Fruit fly (Drosophila melanogaster) whole organism, embryonic: ENCODE results near the gene Nab2.

Experiments used
- Ada2b ChIP-seq: fragments of 200-800 bp; sonication (Bioruptor generic); IDR thresholded peaks from 2 replicates; pipeline ENCODE4 v1.3.6; 2022; ENCODE audit warnings: missing biosample characterization, missing genetic modification characterization
- Asciz ChIP-seq: fragments of 200-800 bp; sonication (Bioruptor generic); optimal IDR thresholded peaks from 2 replicates; lab custom pipeline; 2017; ENCODE audit warnings: missing biosample characterization, mild to moderate bottlenecking, missing genetic modification characterization, missing genetic modification reagents
- CG10431 ChIP-seq: fragments of 200-800 bp; sonication (Bioruptor generic); optimal IDR thresholded peaks from 3 replicates; lab custom pipeline; 2018; ENCODE audit warnings: missing biosample characterization, mild to moderate bottlenecking, missing genetic modification characterization
- CG14014 ChIP-seq: fragments of 200-800 bp; sonication (Bioruptor generic); IDR thresholded peaks from 2 replicates; pipeline ENCODE4 v1.3.6; 2022; ENCODE audit warnings: missing biosample characterization, missing genetic modification characterization
- CG14050 ChIP-seq: fragments of 200-800 bp; sonication (Bioruptor generic); IDR thresholded peaks from 3 replicates; pipeline ENCODE4 v1.3.6; 2022; ENCODE audit warnings: missing biosample characterization, missing genetic modification characterization
- CG1529 ChIP-seq: fragments of 200-800 bp; sonication (Bioruptor generic); optimal IDR thresholded peaks from 3 replicates; lab custom pipeline; 2018; ENCODE audit warnings: missing biosample characterization, missing genetic modification characterization
- CG1647 ChIP-seq: fragments of 200-800 bp; sonication (Bioruptor generic); optimal IDR thresholded peaks from 3 replicates; lab custom pipeline; 2016; ENCODE audit warnings: missing biosample characterization, missing genetic modification characterization
- CG18599 ChIP-seq: fragments of 200-800 bp; sonication (Bioruptor generic); optimal IDR thresholded peaks from 3 replicates; lab custom pipeline; 2017; ENCODE audit warnings: missing biosample characterization, missing genetic modification characterization, mild to moderate bottlenecking, moderate library complexity, missing genetic modification reagents
- CG18619 ChIP-seq: fragments of 200-800 bp; sonication (Bioruptor generic); optimal IDR thresholded peaks from 3 replicates; lab custom pipeline; 2017; ENCODE audit warnings: missing biosample characterization, mild to moderate bottlenecking, missing genetic modification characterization
- CG2202 ChIP-seq: fragments of 200-800 bp; sonication (Bioruptor generic); optimal IDR thresholded peaks from 2 replicates; lab custom pipeline; 2018; ENCODE audit warnings: missing biosample characterization, mild to moderate bottlenecking, missing genetic modification characterization
- CG30431 ChIP-seq: fragments of 200-800 bp; sonication (Bioruptor generic); optimal IDR thresholded peaks from 2 replicates; lab custom pipeline; 2017; ENCODE audit warnings: missing biosample characterization, missing genetic modification characterization
- CG3163 ChIP-seq: fragments of 200-800 bp; sonication (Bioruptor generic); optimal IDR thresholded peaks from 3 replicates; lab custom pipeline; 2016; ENCODE audit warnings: missing biosample characterization, missing genetic modification characterization
- CG3995 ChIP-seq: fragments of 200-800 bp; sonication (Bioruptor generic); optimal IDR thresholded peaks from 3 replicates; lab custom pipeline; 2016; ENCODE audit warnings: missing biosample characterization, missing genetic modification characterization
- CG4730 ChIP-seq: fragments of 200-800 bp; sonication (Bioruptor generic); IDR thresholded peaks from 2 replicates; pipeline ENCODE4 v1.3.6; 2022; ENCODE audit warnings: missing biosample characterization, missing genetic modification characterization
- CG5180 ChIP-seq: fragments of 200-800 bp; sonication (Bioruptor generic); optimal IDR thresholded peaks from 3 replicates; lab custom pipeline; 2017; ENCODE audit warnings: missing biosample characterization, missing genetic modification characterization, mild to moderate bottlenecking, moderate library complexity, missing genetic modification reagents
- CG6689 ChIP-seq: fragments of 200-800 bp; sonication (Bioruptor generic); IDR thresholded peaks from 2 replicates; pipeline ENCODE4 v1.3.6; 2022; ENCODE audit warnings: missing biosample characterization, missing genetic modification characterization
- CG6791 ChIP-seq: fragments of 200-800 bp; sonication (Bioruptor generic); IDR thresholded peaks from 3 replicates; pipeline ENCODE4 v1.3.6; 2022; ENCODE audit warnings: missing biosample characterization, missing genetic modification characterization; ENCODE audit not compliant: partially characterized antibody
- Camta ChIP-seq: fragments of 200-800 bp; sonication (Bioruptor generic); optimal IDR thresholded peaks from 2 replicates; lab custom pipeline; 2016; ENCODE audit warnings: missing biosample characterization, missing genetic modification characterization
- Chrac-16 ChIP-seq: fragments of 200-800 bp; sonication (Bioruptor generic); optimal IDR thresholded peaks from 3 replicates; lab custom pipeline; 2016; ENCODE audit warnings: missing biosample characterization, missing genetic modification characterization
- D19A ChIP-seq: fragments of 200-800 bp; optimal IDR thresholded peaks from 3 replicates; lab custom pipeline; 2019; ENCODE audit warnings: missing biosample characterization, mild to moderate bottlenecking, missing genetic modification characterization, moderate library complexity
- Dfd ChIP-seq, 2 experiments: fragments of >200 bp; optimal IDR thresholded peaks; 2 replicates each; lab custom pipeline; 2017; ENCODE audit warnings: missing biosample characterization in 2 of 2, missing genetic modification characterization in 2 of 2
- HLH3B ChIP-seq: fragments of 200-800 bp; sonication (Bioruptor generic); IDR thresholded peaks from 2 replicates; pipeline ENCODE4 v1.3.6; 2022; ENCODE audit warnings: missing biosample characterization, missing genetic modification characterization
- HLH4C ChIP-seq: fragments of 200-800 bp; sonication (Bioruptor generic); IDR thresholded peaks from 3 replicates; pipeline ENCODE4 v1.3.6; 2022; ENCODE audit warnings: missing biosample characterization, missing genetic modification characterization; ENCODE audit not compliant: partially characterized antibody
- HmgD ChIP-seq: fragments of 200-800 bp; sonication (Bioruptor generic); optimal IDR thresholded peaks from 3 replicates; lab custom pipeline; 2016; ENCODE audit warnings: missing biosample characterization, missing genetic modification characterization
- Rx ChIP-seq: fragments of 200-800 bp; sonication (Bioruptor generic); IDR thresholded peaks from 2 replicates; pipeline ENCODE4 v1.3.6; 2022; ENCODE audit warnings: missing biosample characterization, missing genetic modification characterization
- Sox100B ChIP-seq: fragments of 200-800 bp; sonication (Bioruptor generic); optimal IDR thresholded peaks from 3 replicates; lab custom pipeline; 2018; ENCODE audit warnings: missing biosample characterization, mild to moderate bottlenecking, missing genetic modification characterization
- bbx ChIP-seq: fragments of 200-800 bp; sonication (Bioruptor generic); IDR thresholded peaks from 2 replicates; pipeline ENCODE4 v1.3.6; 2022; ENCODE audit warnings: missing biosample characterization, missing genetic modification characterization; ENCODE audit not compliant: partially characterized antibody
- chinmo ChIP-seq: fragments of 200-800 bp; sonication (Bioruptor generic); IDR thresholded peaks from 4 replicates; pipeline ENCODE4 v1.3.6; 2022; ENCODE audit warnings: missing biosample characterization, missing genetic modification characterization; ENCODE audit not compliant: partially characterized antibody
- cwo ChIP-seq: fragments of 200-800 bp; sonication (Bioruptor generic); optimal IDR thresholded peaks from 3 replicates; lab custom pipeline; 2017; ENCODE audit warnings: missing biosample characterization, missing genetic modification characterization, mild to moderate bottlenecking, moderate library complexity, missing genetic modification reagents
- dati ChIP-seq: fragments of 200-800 bp; sonication (Bioruptor generic); IDR thresholded peaks from 2 replicates; pipeline ENCODE4 v1.3.6; 2022; ENCODE audit warnings: missing biosample characterization, missing genetic modification characterization
- gce ChIP-seq: fragments of 200-800 bp; sonication (Bioruptor generic); IDR thresholded peaks from 3 replicates; pipeline ENCODE4 v1.3.6; 2022; ENCODE audit warnings: missing biosample characterization, missing genetic modification characterization
- gem ChIP-seq: fragments of 200-800 bp; sonication (Bioruptor generic); optimal IDR thresholded peaks from 2 replicates; lab custom pipeline; 2019; ENCODE audit warnings: missing biosample characterization, mild to moderate bottlenecking, missing genetic modification characterization, moderate library complexity
- grn ChIP-seq: fragments of 200-800 bp; sonication (Bioruptor generic); optimal IDR thresholded peaks from 3 replicates; lab custom pipeline; 2017; ENCODE audit warnings: missing biosample characterization, missing genetic modification characterization
- hkb ChIP-seq, 2 experiments: fragments of 200-800 bp in 1 of 2; fragments of >200 bp in 1 of 2; sonication (Bioruptor generic) in 1 of 2; IDR thresholded peaks in 1 of 2; optimal IDR thresholded peaks in 1 of 2; 2 replicates each; pipeline versions ENCODE4 v1.3.6 to Lab custom; 2017 to 2022; ENCODE audit warnings: missing biosample characterization in 1 of 2, missing genetic modification characterization in 1 of 2
- jigr1 ChIP-seq: fragments of 200-800 bp; sonication (Bioruptor generic); IDR thresholded peaks from 3 replicates; pipeline ENCODE4 v1.3.6; 2022; ENCODE audit warnings: missing biosample characterization, missing genetic modification characterization
- klu ChIP-seq: fragments of 200-800 bp; sonication (Bioruptor generic); IDR thresholded peaks from 2 replicates; pipeline ENCODE4 v1.3.6; 2022; ENCODE audit warnings: missing biosample characterization, missing genetic modification characterization
- kni ChIP-seq: fragments of 200-800 bp; sonication (Bioruptor generic); optimal IDR thresholded peaks from 3 replicates; lab custom pipeline; 2017; ENCODE audit warnings: mild to moderate bottlenecking, missing biosample characterization, missing genetic modification reagents, missing genetic modification characterization
- lov ChIP-seq, 2 experiments: fragments of 200-800 bp in 1 of 2; fragments of >200 bp in 1 of 2; sonication (Bioruptor generic) in 1 of 2; IDR thresholded peaks in 1 of 2; optimal IDR thresholded peaks in 1 of 2; 2 replicates in 1 of 2; 3 replicates in 1 of 2; pipeline versions ENCODE4 v1.3.6 to Lab custom; 2017 to 2022; ENCODE audit warnings: missing biosample characterization in 1 of 2, missing genetic modification characterization in 1 of 2
- nom ChIP-seq: fragments of 200-800 bp; sonication (Bioruptor generic); optimal IDR thresholded peaks from 2 replicates; lab custom pipeline; 2017; ENCODE audit warnings: missing biosample characterization, missing genetic modification characterization, mild to moderate bottlenecking, moderate library complexity, missing genetic modification reagents
- pb ChIP-seq: fragments of 200-800 bp; sonication (Bioruptor generic); optimal IDR thresholded peaks from 3 replicates; lab custom pipeline; 2016; ENCODE audit warnings: missing biosample characterization, missing genetic modification characterization
- pho ChIP-seq: fragments of 200-800 bp; sonication (Bioruptor generic); optimal IDR thresholded peaks from 2 replicates; lab custom pipeline; 2016; ENCODE audit warnings: missing biosample characterization, missing genetic modification characterization
- ro ChIP-seq: fragments of 200-800 bp; sonication (Bioruptor generic); IDR thresholded peaks from 2 replicates; pipeline ENCODE4 v1.3.6; 2022; ENCODE audit warnings: missing biosample characterization, missing genetic modification characterization
- sc ChIP-seq, 3 experiments: fragments of >200 bp in 2 of 3; fragments of 200-800 bp in 1 of 3; sonication (Bioruptor generic) in 1 of 3; optimal IDR thresholded peaks; 2 replicates in 2 of 3; 3 replicates in 1 of 3; lab custom pipeline; 2017; ENCODE audit warnings: mild to moderate bottlenecking in 1 of 3, missing biosample characterization in 1 of 3, missing genetic modification characterization in 1 of 3, missing genetic modification reagents in 1 of 3
- sim ChIP-seq: fragments of 200-800 bp; sonication (Bioruptor generic); IDR thresholded peaks from 2 replicates; pipeline ENCODE4 v1.3.6; 2022; ENCODE audit warnings: missing biosample characterization, missing genetic modification characterization
- sna ChIP-seq: fragments of 200-800 bp; sonication (Bioruptor generic); IDR thresholded peaks from 2 replicates; pipeline ENCODE4 v1.3.6; 2022; ENCODE audit warnings: missing biosample characterization, missing genetic modification characterization; ENCODE audit not compliant: partially characterized antibody
- vvl ChIP-seq: fragments of 200-800 bp; sonication (Bioruptor generic); IDR thresholded peaks from 2 replicates; pipeline ENCODE4 v1.3.6; 2022; ENCODE audit warnings: missing biosample characterization, missing genetic modification characterization
- wek ChIP-seq: fragments of 200-800 bp; sonication (Bioruptor generic); optimal IDR thresholded peaks from 3 replicates; lab custom pipeline; 2018; ENCODE audit warnings: missing biosample characterization, mild to moderate bottlenecking, missing genetic modification characterization, moderate library complexity
- yki ChIP-seq: fragments of >200 bp; optimal IDR thresholded peaks from 3 replicates; lab custom pipeline; 2018
- zen ChIP-seq: fragments of 200-800 bp; sonication (Bioruptor generic); optimal IDR thresholded peaks from 3 replicates; lab custom pipeline; 2018; ENCODE audit warnings: missing biosample characterization, mild to moderate bottlenecking, missing genetic modification characterization, moderate library complexity
- zfh2 ChIP-seq: fragments of 200-800 bp; sonication (Bioruptor generic); optimal IDR thresholded peaks from 2 replicates; lab custom pipeline; 2016; ENCODE audit warnings: missing biosample characterization, missing genetic modification characterization

Gene Nab2

DNA sequence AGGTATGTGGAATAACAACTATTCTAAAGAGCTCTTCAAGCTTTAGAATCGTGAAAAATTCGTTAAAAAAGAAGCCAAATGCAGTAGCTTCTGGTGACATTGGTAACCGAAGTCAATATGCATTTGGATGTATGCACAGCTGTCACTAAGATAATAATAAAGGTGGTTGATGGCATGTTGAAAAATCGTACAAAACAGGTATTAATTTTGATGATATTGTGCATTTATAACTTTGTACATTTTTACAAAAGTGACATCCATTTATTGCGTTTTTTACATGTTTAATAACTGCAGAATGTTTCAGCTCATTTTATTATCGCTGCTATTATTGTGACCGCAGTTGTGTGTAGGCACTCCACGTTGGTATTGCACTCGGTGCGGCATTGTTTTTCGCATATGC lies 16.7 kb downstream of the Nab2 start (continued):
- TF ChIP-seq CG6791 (GFP tag; lab: Robert Waterston, UW) (no peak), HLH3B (peak; percentile 15; the same call in 1 of the 2 replicates), CG1647 (no peak), yki (lab: Kevin White, UChicago) (no peak), cwo (GFP tag; lab: Kevin White, UChicago) (no peak), sc (optimal IDR thresholded peaks at IDR 0.05; lab: Kevin White, UChicago) (no peak), sc (GFP tag; optimal IDR thresholded peaks at IDR 0.05; lab: Kevin White, UChicago) (peak; percentile 13), gce (GFP tag; lab: Robert Waterston, UW) (no peak), HmgD (GFP tag; lab: Kevin White, UChicago) (no peak), Camta (GFP tag; lab: Kevin White, UChicago) (no peak), Asciz (GFP tag; lab: Kevin White, UChicago) (peak; percentile 34), wek (GFP tag; lab: Kevin White, UChicago) (peak; percentile 17), kni (peak; percentile 8), lov (optimal IDR thresholded peaks at IDR 0.05; lab: Kevin White, UChicago) (no peak), lov (GFP tag; IDR thresholded peaks at IDR 0.05; lab: Robert Waterston, UW) (0 out of 3 replicates have a peak, but pooled peaks have one; percentile 17), CG18599 (no peak), Dfd (GFP tag; optimal IDR thresholded peaks at IDR 0.05; lab: Kevin White, UChicago) (no peak), CG14014 (GFP tag; lab: Robert Waterston, UW) (peak; percentile 10; the same call in 1 of the 2 replicates), CG1529 (GFP tag; lab: Kevin White, UChicago) (peak; percentile 5), pb (no peak), CG10431 (GFP tag; lab: Kevin White, UChicago) (peak; percentile 25), HLH4C (GFP tag; lab: Robert Waterston, UW) (no peak), grn (GFP tag; lab: Kevin White, UChicago) (no peak), CG2202 (peak; percentile 5), D19A (tag; lab: Kevin White, UChicago) (no peak), hkb (optimal IDR thresholded peaks at IDR 0.05; lab: Kevin White, UChicago) (no peak), hkb (GFP tag; IDR thresholded peaks at IDR 0.05; lab: Robert Waterston, UW) (peak; percentile 38), zfh2 (GFP tag; lab: Kevin White, UChicago) (no peak), sna (GFP tag; lab: Robert Waterston, UW) (no peak), gem (tag; lab: Kevin White, UChicago) (peak; percentile 4), CG30431 (GFP tag; lab: Kevin White, UChicago) (no peak), Rx (GFP tag; lab: Robert Waterston, UW) (no peak), Sox100B (GFP tag; lab: Kevin White, UChicago) (peak; percentile 30)

DNA sequence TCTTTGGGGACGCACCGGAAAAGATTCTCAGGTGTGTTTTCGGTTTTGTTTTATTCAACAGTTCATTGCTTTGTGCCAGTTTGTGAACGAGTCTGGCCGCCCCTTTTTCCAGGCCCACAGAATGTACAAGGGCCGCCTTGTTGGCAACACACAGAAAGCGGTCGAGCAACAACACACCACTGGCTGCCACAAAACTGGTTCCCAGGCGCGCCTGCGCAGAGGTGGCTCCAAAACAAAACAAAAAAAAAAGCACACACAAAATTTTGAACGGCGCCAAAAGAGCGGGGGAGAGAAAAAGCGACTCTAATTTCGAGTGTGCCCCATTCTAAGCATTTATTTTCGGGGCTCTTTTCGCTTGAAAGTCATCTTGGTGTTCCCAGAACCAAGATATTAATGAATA lies 19.1 kb downstream of the Nab2 start:
- TF ChIP-seq CG3163 (GFP tag; lab: Kevin White, UChicago) (no peak), nom (GFP tag; lab: Kevin White, UChicago) (peak; percentile 6), ro (GFP tag; lab: Robert Waterston, UW) (no peak), pho (GFP tag; lab: Kevin White, UChicago) (no peak), Ada2b (GFP tag; lab: Robert Waterston, UW) (no peak), sim (GFP tag; lab: Robert Waterston, UW) (no peak), zen (no peak), CG4730 (GFP tag; lab: Robert Waterston, UW) (no peak), klu (0 out of 2 replicates have a peak, but pooled peaks have one; percentile 34), CG5180 (no peak), CG3995 (GFP tag; lab: Kevin White, UChicago) (no peak), Chrac-16 (GFP tag; lab: Kevin White, UChicago) (no peak), dati (GFP tag; lab: Robert Waterston, UW) (no peak), jigr1 (GFP tag; lab: Robert Waterston, UW) (no peak), CG18619 (GFP tag; lab: Kevin White, UChicago) (no peak), chinmo (peak; percentile 72; the same call in 1 of the 4 replicates), lov (optimal IDR thresholded peaks at IDR 0.05; lab: Kevin White, UChicago) (no peak), lov (GFP tag; IDR thresholded peaks at IDR 0.05; lab: Robert Waterston, UW) (no peak), CG14050 (GFP tag; lab: Robert Waterston, UW) (no peak), vvl (GFP tag; lab: Robert Waterston, UW) (peak; percentile 25; the same call in 1 of the 2 replicates), CG6689 (GFP tag; lab: Robert Waterston, UW) (no peak), bbx (GFP tag; lab: Robert Waterston, UW) (no peak)
